Fruit fly (Drosophila melanogaster) whole organism, pupa: ENCODE measurements around the gene Eip75B.

Source experiments
- CG10348 ChIP-seq: fragments of 200-800 bp; sonication (Bioruptor generic); IDR thresholded peaks from 2 replicates; pipeline ENCODE4 v1.3.6; 2022; ENCODE audit warnings: missing biosample characterization, missing genetic modification characterization
- CG17806 ChIP-seq: fragments of 200-800 bp; sonication (Bioruptor generic); optimal IDR thresholded peaks from 2 replicates; lab custom pipeline; 2018; ENCODE audit warnings: missing biosample characterization, mild to moderate bottlenecking, missing genetic modification characterization, moderate library complexity
- Snoo ChIP-seq: fragments of 200-800 bp; sonication (Bioruptor generic); optimal IDR thresholded peaks from 3 replicates; lab custom pipeline; 2017; ENCODE audit warnings: missing biosample characterization, mild to moderate bottlenecking, missing genetic modification characterization, inconsistent platforms
- gl ChIP-seq: fragments of 200-800 bp; sonication (Bioruptor generic); optimal IDR thresholded peaks from 2 replicates; lab custom pipeline; 2018; ENCODE audit warnings: missing biosample characterization, mild to moderate bottlenecking, missing genetic modification characterization

dm6 chr3L:17907609-17908160, 156.8 kb downstream of the Eip75B start, which contains the start of the genes Prestin and Wdr92:
- TF ChIP-seq CG17806 (tag; lab: Kevin White, UChicago): peak; percentile 13
- TF ChIP-seq Snoo (tag; lab: Kevin White, UChicago): peak; percentile 32
- TF ChIP-seq CG10348 (GFP tag; lab: Robert Waterston, UW): no peak
- TF ChIP-seq gl: peak; percentile 60
